Fruit fly (Drosophila melanogaster) whole organism: Measurements from ENCODE around the gene Dhc93AB.

Source experiments
- CG8478 ChIP-seq: fragments of >200 bp; optimal IDR thresholded peaks from 2 replicates; lab custom pipeline; 2018; ENCODE audit warnings: inconsistent platforms
- Dll ChIP-seq: fragments of >200 bp; optimal IDR thresholded peaks from 2 replicates; lab custom pipeline; 2017
- EcR ChIP-seq, 2 experiments: fragments of >200 bp; optimal IDR thresholded peaks; 2 replicates each; lab custom pipeline; 2017; ENCODE audit warnings: missing biosample characterization in 2 of 2, missing genetic modification characterization in 2 of 2, missing genetic modification reagents in 2 of 2
- pan ChIP-seq: fragments of >200 bp; optimal IDR thresholded peaks from 2 replicates; lab custom pipeline; 2017
- psq ChIP-seq: fragments of >200 bp; optimal IDR thresholded peaks from 2 replicates; lab custom pipeline; 2017
- usp ChIP-seq: fragments of >200 bp; optimal IDR thresholded peaks from 2 replicates; lab custom pipeline; 2017; ENCODE audit warnings: missing biosample characterization, missing genetic modification characterization, mixed read lengths

The Dhc93AB gene

dm6 chr3R:21019073-21019472 is 23.2 kb downstream of the Dhc93AB start:
- TF ChIP-seq Dll (lab: Kevin White, UChicago) (no peak), CG8478 (lab: Kevin White, UChicago) (no peak), pan (lab: Kevin White, UChicago) (no peak), psq (lab: Kevin White, UChicago) (no peak), usp (GFP tag; lab: Kevin White, UChicago) (no peak), EcR (GFP tag; optimal IDR thresholded peaks at IDR 0.05; lab: Kevin White, UChicago) (no peak)

DNA sequence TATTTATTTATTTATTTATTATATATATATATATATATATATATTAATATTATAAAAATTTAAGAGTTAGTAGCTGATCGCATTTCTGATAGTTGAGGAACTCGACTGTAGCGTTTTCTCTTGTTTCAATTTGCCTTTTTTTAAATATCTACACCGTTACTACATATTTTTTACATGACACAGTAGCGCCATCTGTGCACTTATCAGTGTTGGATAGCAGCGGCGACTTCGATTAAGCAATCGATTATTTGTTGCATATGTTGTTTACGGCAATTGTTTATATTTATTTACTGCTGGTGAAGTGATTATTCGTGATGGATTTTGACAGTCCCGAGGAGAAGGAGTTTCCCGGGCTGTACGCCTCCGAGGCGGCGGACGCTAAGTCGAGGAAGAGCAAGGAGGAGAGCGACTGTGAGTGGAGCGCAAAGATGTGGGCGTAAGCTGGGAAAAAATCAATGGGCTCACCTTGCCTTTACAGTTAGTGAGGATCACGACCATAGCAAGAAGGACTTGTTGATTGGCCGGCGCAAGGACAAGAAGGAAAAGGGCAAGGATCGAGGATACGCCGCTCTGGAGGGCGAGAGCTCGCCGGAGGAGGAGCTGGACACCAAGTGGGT is 24.7 kb downstream of the Dhc93AB start, which contains the start of gene Rlip:
Rlip (plus strand) TSS at position 221 of the 617 bp plus-strand sequence.
- TF ChIP-seq Dll (lab: Kevin White, UChicago) (no peak), psq (lab: Kevin White, UChicago) (no peak), pan (lab: Kevin White, UChicago) (no peak), EcR (GFP tag; optimal IDR thresholded peaks at IDR 0.05; lab: Kevin White, UChicago) (no peak), CG8478 (lab: Kevin White, UChicago) (no peak), usp (GFP tag; lab: Kevin White, UChicago) (no peak)

dm6 chr3R:21015636-21016035 is 26.7 kb downstream of the Dhc93AB start, which contains the start of gene CG5697:
TSS of gene CG5697 (plus strand) at chr3R:21015949.
- TF ChIP-seq CG8478 (lab: Kevin White, UChicago) (no peak), psq (lab: Kevin White, UChicago) (no peak), pan (lab: Kevin White, UChicago) (no peak), usp (GFP tag; lab: Kevin White, UChicago) (no peak), Dll (lab: Kevin White, UChicago) (no peak), EcR (GFP tag; optimal IDR thresholded peaks at IDR 0.05; lab: Kevin White, UChicago) (no peak)

DNA sequence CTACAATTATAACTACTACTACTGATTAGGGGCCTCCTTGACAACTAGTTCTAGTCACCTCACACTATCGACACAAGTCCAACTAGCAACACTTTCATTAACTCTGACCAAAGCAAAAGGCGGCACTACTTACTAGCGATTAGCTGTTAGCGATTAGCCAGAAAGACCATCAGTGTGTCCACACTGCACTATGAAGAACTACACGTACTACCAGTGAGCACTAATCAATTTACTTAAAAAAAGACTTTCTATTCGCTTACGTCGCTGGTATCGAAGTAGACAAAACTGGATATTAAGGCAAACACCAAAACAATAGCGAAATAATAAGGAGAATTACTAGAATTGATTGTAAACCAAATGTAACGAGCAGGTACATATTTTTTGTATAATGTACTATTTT is 28.5 kb downstream of the Dhc93AB start:
- no peak for TF ChIP-seq psq (lab: Kevin White, UChicago)
- TF ChIP-seq CG8478 (lab: Kevin White, UChicago) = no peak
- no peak for TF ChIP-seq pan (lab: Kevin White, UChicago)
- no peak for TF ChIP-seq Dll (lab: Kevin White, UChicago)
- no peak for TF ChIP-seq usp (GFP tag; lab: Kevin White, UChicago)
- TF ChIP-seq EcR (GFP tag; optimal IDR thresholded peaks at IDR 0.05; lab: Kevin White, UChicago) = no peak

DNA sequence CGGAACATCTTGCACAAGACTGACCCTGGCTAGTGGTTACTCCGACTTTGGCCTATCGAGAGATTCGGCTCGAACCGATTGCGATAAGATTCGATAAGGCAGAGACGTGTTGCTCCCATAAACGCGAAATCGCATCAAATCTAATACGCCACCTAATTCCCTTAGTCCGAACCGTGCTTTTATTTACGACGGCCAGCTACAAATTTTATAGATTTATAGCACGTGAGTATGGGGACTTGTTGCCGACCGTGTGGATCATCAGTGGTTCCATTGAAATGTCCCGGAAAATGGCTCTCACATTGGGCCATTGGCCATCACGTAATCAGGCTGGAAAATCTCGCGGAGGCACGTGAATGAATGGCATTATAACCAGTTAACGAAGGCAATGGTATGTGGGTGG is 35.3 kb downstream of the Dhc93AB start, which contains the start of gene Alp5:
Alp5 (minus strand) TSS at position 24 of the 400 bp plus-strand sequence.
- no peak for TF ChIP-seq usp (GFP tag; lab: Kevin White, UChicago)
- TF ChIP-seq CG8478 (lab: Kevin White, UChicago) = no peak
- no peak for TF ChIP-seq EcR (GFP tag; optimal IDR thresholded peaks at IDR 0.05; lab: Kevin White, UChicago)
- no peak for TF ChIP-seq pan (lab: Kevin White, UChicago)
- no peak for TF ChIP-seq Dll (lab: Kevin White, UChicago)
- no peak for TF ChIP-seq psq (lab: Kevin White, UChicago)

- TF ChIP-seq usp (GFP tag; lab: Kevin White, UChicago) (no peak), Dll (lab: Kevin White, UChicago) (no peak), CG8478 (lab: Kevin White, UChicago) (no peak), psq (lab: Kevin White, UChicago) (no peak), EcR (GFP tag; optimal IDR thresholded peaks at IDR 0.05; lab: Kevin White, UChicago) (no peak), pan (lab: Kevin White, UChicago) (no peak)
These were observed 41.2 kb downstream of the Dhc93AB start for dm6 chr3R:21001123-21001522.

DNA sequence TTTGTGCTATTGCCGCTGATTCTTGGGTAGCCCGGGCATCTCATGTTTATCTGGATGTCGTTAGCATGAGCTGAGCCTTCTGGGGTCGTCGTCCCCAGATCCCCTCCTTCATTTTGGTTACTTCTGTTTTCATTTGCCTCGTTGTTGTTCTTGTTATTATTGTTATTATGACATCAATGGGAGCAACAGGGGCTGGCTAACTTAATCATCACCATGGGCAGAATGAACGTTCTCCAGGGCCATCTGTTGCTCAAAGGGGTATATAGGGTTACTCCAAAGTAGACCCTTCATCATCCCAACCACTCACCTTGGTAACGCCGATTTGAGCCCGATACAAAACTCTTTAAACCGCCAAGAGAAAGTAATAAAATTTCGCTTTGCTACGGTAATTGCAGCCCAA is 44.0 kb downstream of the Dhc93AB start:
- TF ChIP-seq psq (lab: Kevin White, UChicago) (no peak), EcR (GFP tag; optimal IDR thresholded peaks at IDR 0.05; lab: Kevin White, UChicago) (no peak), usp (GFP tag; lab: Kevin White, UChicago) (no peak), Dll (lab: Kevin White, UChicago) (no peak), CG8478 (lab: Kevin White, UChicago) (no peak), pan (lab: Kevin White, UChicago) (no peak)

DNA sequence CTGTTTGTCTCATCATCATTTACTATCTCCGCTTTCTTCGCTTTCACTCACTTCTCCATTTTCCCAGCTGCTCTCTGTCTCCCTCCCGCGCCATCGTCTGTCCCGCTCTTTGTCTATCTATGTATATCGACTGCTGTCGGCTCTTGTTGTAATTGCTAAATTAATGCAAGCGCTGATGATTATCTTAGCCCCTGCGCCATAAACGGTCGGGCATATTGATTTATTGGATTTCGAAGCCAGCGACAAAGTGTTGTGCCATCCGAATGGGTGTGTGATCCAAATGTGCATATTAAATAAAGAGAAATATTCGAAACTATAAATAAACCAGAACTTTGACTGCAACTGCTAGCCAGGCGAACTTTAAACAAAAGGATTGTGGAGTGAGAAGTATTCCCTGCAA is 51.9 kb downstream of the Dhc93AB start:
- TF ChIP-seq usp (GFP tag; lab: Kevin White, UChicago) (no peak), psq (lab: Kevin White, UChicago) (no peak), pan (lab: Kevin White, UChicago) (no peak), EcR (GFP tag; optimal IDR thresholded peaks at IDR 0.05; lab: Kevin White, UChicago) (no peak), CG8478 (lab: Kevin White, UChicago) (no peak), Dll (lab: Kevin White, UChicago) (no peak)

- TF ChIP-seq EcR (GFP tag; optimal IDR thresholded peaks at IDR 0.05; lab: Kevin White, UChicago) = no peak
- TF ChIP-seq CG8478 (lab: Kevin White, UChicago) = no peak
- TF ChIP-seq psq (lab: Kevin White, UChicago) = no peak
- TF ChIP-seq pan (lab: Kevin White, UChicago) = no peak
- TF ChIP-seq Dll (lab: Kevin White, UChicago) = no peak
- TF ChIP-seq usp (GFP tag; lab: Kevin White, UChicago) = no peak
These were observed 52.6 kb downstream of the Dhc93AB start for dm6 chr3R:20989657-20990056.

dm6 chr3R:20989046-20989445 is 53.3 kb downstream of the Dhc93AB start:
- TF ChIP-seq psq (lab: Kevin White, UChicago) (no peak), CG8478 (lab: Kevin White, UChicago) (no peak), Dll (lab: Kevin White, UChicago) (no peak), EcR (GFP tag; optimal IDR thresholded peaks at IDR 0.05; lab: Kevin White, UChicago) (no peak), usp (GFP tag; lab: Kevin White, UChicago) (no peak)

DNA sequence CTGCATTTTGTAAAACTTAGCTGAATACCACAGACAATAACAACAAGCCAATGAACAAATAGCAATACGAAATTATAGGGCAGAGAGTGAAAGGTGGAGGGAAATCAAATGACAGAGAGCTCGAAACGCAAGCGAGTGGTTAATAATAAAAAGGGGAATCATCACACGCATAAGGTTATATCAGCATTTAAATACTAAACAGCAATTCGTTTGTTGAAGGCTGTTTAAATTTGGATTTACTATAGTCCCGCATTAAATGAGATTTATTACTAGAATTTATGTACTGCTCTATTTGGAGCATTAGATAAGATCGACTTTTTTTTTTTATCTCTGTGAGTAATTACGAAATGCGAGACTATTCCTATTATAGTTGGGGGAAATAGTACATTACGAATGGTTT is 53.7 kb downstream of the Dhc93AB start:
- TF ChIP-seq EcR (GFP tag; optimal IDR thresholded peaks at IDR 0.05; lab: Kevin White, UChicago) (no peak), pan (lab: Kevin White, UChicago) (no peak), usp (GFP tag; lab: Kevin White, UChicago) (no peak), CG8478 (lab: Kevin White, UChicago) (no peak), psq (lab: Kevin White, UChicago) (no peak)
